Worm (Caenorhabditis elegans) whole organism, L2 larva: ENCODE measurements around the gene galt-1.

Experiments
- F13H6.1 ChIP-seq: sonication (generic microtip); optimal IDR thresholded peaks from 2 replicates; lab custom pipeline; 2016; ENCODE audit warnings: missing genetic modification characterization, missing compliant biosample characterization
- R02D3.7 ChIP-seq: fragments of 150-350 bp; optimal IDR thresholded peaks from 2 replicates; lab custom pipeline; 2014; ENCODE audit warnings: missing biosample characterization, missing genetic modification characterization
- ZK546.5 ChIP-seq: sonication (generic microtip); optimal IDR thresholded peaks from 2 replicates; lab custom pipeline; 2017; ENCODE audit warnings: missing biosample characterization, missing genetic modification characterization
- alr-1 ChIP-seq: fragments of 150-350 bp; optimal IDR thresholded peaks from 2 replicates; lab custom pipeline; 2014; ENCODE audit warnings: missing biosample characterization, missing genetic modification characterization
- aly-2 ChIP-seq: fragments of 150-350 bp; optimal IDR thresholded peaks from 2 replicates; lab custom pipeline; 2014; ENCODE audit warnings: missing biosample characterization, missing genetic modification characterization
- ama-1 ChIP-seq: fragments of 150-350 bp; optimal IDR thresholded peaks from 2 replicates; lab custom pipeline; 2018; ENCODE audit warnings: inconsistent platforms
- blmp-1 ChIP-seq: sonication (generic microtip); optimal IDR thresholded peaks from 2 replicates; lab custom pipeline; 2017; ENCODE audit warnings: missing genetic modification characterization, mild to moderate bottlenecking, missing compliant biosample characterization, antibody characterized with exemption, moderate library complexity; ENCODE audit not compliant: insufficient read depth
- ceh-16 ChIP-seq: fragments of 150-350 bp; optimal IDR thresholded peaks from 2 replicates; lab custom pipeline; 2014; ENCODE audit warnings: missing biosample characterization, missing genetic modification characterization
- ceh-82 ChIP-seq: fragments of 150-350 bp; optimal IDR thresholded peaks from 2 replicates; lab custom pipeline; 2014; ENCODE audit warnings: missing biosample characterization, missing genetic modification characterization
- egl-27 ChIP-seq: sonication (generic microtip); optimal IDR thresholded peaks from 3 replicates; lab custom pipeline; 2017; ENCODE audit warnings: missing biosample characterization, missing genetic modification reagents, missing genetic modification characterization
- fos-1 ChIP-seq: fragments of 150-350 bp; optimal IDR thresholded peaks from 2 replicates; lab custom pipeline; 2014; ENCODE audit warnings: missing biosample characterization, missing genetic modification characterization
- gmeb-1 ChIP-seq: fragments of 150-350 bp; optimal IDR thresholded peaks from 2 replicates; lab custom pipeline; 2014; ENCODE audit warnings: missing biosample characterization, missing genetic modification characterization
- lin-11 ChIP-seq: fragments of 150-350 bp; sonication (generic microtip); optimal IDR thresholded peaks from 2 replicates; lab custom pipeline; 2014; ENCODE audit warnings: missing biosample characterization, missing genetic modification characterization, inconsistent platforms, mixed read lengths
- lin-13 ChIP-seq: fragments of 150-350 bp; optimal IDR thresholded peaks from 2 replicates; lab custom pipeline; 2014; ENCODE audit warnings: missing biosample characterization, missing genetic modification reagents, missing genetic modification characterization
- lin-39 ChIP-seq: fragments of 150-350 bp; optimal IDR thresholded peaks from 2 replicates; lab custom pipeline; 2014; ENCODE audit warnings: missing biosample characterization, missing genetic modification reagents, missing genetic modification characterization
- lsy-2 ChIP-seq, 2 experiments: fragments of 150-350 bp in 1 of 2; sonication (generic microtip) in 1 of 2; optimal IDR thresholded peaks; 2 replicates each; lab custom pipeline; 2014 to 2017; ENCODE audit warnings: missing biosample characterization in 2 of 2, missing genetic modification characterization in 2 of 2
- mab-5 ChIP-seq: fragments of 150-350 bp; optimal IDR thresholded peaks from 2 replicates; lab custom pipeline; 2014; ENCODE audit warnings: missing biosample characterization, missing genetic modification characterization
- mbf-1 ChIP-seq: sonication (generic microtip); optimal IDR thresholded peaks from 2 replicates; lab custom pipeline; 2017; ENCODE audit warnings: missing biosample characterization, missing genetic modification characterization
- nhr-10 ChIP-seq: sonication (generic microtip); optimal IDR thresholded peaks from 2 replicates; lab custom pipeline; 2017; ENCODE audit warnings: missing biosample characterization, missing genetic modification characterization
- nhr-11 ChIP-seq: fragments of 150-350 bp; optimal IDR thresholded peaks from 2 replicates; lab custom pipeline; 2014; ENCODE audit warnings: missing biosample characterization, missing genetic modification characterization
- nhr-12 ChIP-seq: fragments of 150-350 bp; optimal IDR thresholded peaks from 2 replicates; lab custom pipeline; 2014; ENCODE audit warnings: missing biosample characterization, missing genetic modification characterization
- nhr-129 ChIP-seq: fragments of 150-350 bp; optimal IDR thresholded peaks from 2 replicates; lab custom pipeline; 2014; ENCODE audit warnings: missing biosample characterization, missing genetic modification characterization
- nhr-21 ChIP-seq: fragments of 150-350 bp; optimal IDR thresholded peaks from 2 replicates; lab custom pipeline; 2014; ENCODE audit warnings: missing biosample characterization, missing genetic modification characterization
- nhr-25 ChIP-seq: fragments of 150-350 bp; sonication (generic microtip); optimal IDR thresholded peaks from 3 replicates; lab custom pipeline; 2014; ENCODE audit warnings: missing biosample characterization, missing genetic modification characterization
- nhr-77 ChIP-seq: fragments of 150-350 bp; optimal IDR thresholded peaks from 2 replicates; lab custom pipeline; 2014; ENCODE audit warnings: missing biosample characterization, missing genetic modification characterization
- peb-1 ChIP-seq: fragments of 150-350 bp; optimal IDR thresholded peaks from 2 replicates; lab custom pipeline; 2014; ENCODE audit warnings: missing biosample characterization, missing genetic modification characterization
- skn-1 ChIP-seq: sonication (generic microtip); optimal IDR thresholded peaks from 2 replicates; lab custom pipeline; 2017; ENCODE audit warnings: missing biosample characterization, missing genetic modification characterization
- sma-3 ChIP-seq: sonication (generic microtip); optimal IDR thresholded peaks from 2 replicates; lab custom pipeline; 2016; ENCODE audit warnings: missing genetic modification reagents, missing genetic modification characterization, missing compliant biosample characterization
- unc-39 ChIP-seq: fragments of 150-350 bp; optimal IDR thresholded peaks from 2 replicates; lab custom pipeline; 2014; ENCODE audit warnings: missing biosample characterization, missing genetic modification characterization
- unc-62 ChIP-seq: fragments of 150-350 bp; optimal IDR thresholded peaks from 2 replicates; lab custom pipeline; 2014; ENCODE audit warnings: missing biosample characterization, missing genetic modification reagents, missing genetic modification characterization
- zag-1 ChIP-seq: fragments of 150-350 bp; optimal IDR thresholded peaks from 2 replicates; lab custom pipeline; 2014; ENCODE audit warnings: missing biosample characterization, missing genetic modification characterization
- ztf-1 ChIP-seq: fragments of 200-800 bp; sonication (Bioruptor generic); conservative IDR thresholded peaks from 2 replicates; pipeline ENCODE4 v1.3.6; 2022; ENCODE audit warnings: missing genetic modification characterization, missing compliant biosample characterization
- ztf-4 ChIP-seq: fragments of 150-350 bp; optimal IDR thresholded peaks from 2 replicates; lab custom pipeline; 2014; ENCODE audit warnings: missing biosample characterization, missing genetic modification characterization

galt-1 gene

DNA sequence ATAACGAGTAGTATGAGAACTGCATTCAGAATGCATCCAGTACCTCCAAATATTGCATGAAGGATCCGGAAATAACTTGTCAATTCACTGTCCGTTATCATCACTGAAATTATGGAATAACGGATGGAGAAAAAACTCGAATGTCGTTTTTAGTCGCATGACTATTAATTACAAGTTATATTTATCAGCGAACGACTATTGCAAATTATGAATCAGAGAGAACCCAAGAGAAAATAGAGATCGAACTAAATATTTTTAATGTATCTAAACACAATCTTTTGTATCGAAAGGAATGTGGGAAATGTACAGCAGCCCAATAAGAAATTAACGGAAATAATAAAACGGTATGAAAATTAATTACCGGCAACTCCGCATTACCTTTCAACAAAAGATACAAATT is 30.8 kb upstream of the galt-1 start, which contains the start of gene srd-16:
srd-16 (minus strand) TSS at position 101 of the 400 bp plus-strand sequence.
- TF ChIP-seq F13H6.1 (tag; lab: Kevin White, UChicago): no peak

DNA sequence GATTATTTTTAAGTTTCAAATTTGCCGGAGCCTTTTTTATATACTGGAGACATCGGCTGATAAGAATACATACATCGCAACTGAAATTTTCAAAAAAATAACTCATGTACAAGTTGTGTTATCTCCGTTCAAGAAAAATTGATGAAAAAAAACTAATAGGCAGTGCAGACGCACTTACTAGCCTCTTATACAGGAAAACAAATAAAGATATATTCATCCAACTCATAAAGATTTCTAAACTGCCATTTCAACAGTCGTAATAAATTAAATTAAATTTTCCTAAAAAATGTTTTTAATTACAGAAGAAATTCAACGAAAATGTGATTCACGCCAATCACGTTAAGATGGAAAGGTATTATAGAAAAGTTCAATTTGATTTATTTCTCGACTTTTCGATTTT is 28.9 kb upstream of the galt-1 start, which contains the start of gene C04E6.5:
C04E6.5 (plus strand) TSS at position 301 of the 400 bp plus-strand sequence.
- TF ChIP-seq F13H6.1 (tag; lab: Kevin White, UChicago) (no peak), lsy-2 (tag; optimal IDR thresholded peaks at IDR 0.05; lab: Kevin White, UChicago) (no peak), blmp-1 (tag; lab: Kevin White, UChicago) (no peak), nhr-25 (no peak), zag-1 (no peak), lin-13 (GFP tag; lab: Kevin White, UChicago) (no peak), egl-27 (no peak), ama-1 (lab: Kevin White, UChicago) (no peak), unc-39 (tag; lab: Kevin White, UChicago) (no peak), R02D3.7 (no peak), lin-39 (tag; lab: Kevin White, UChicago) (no peak), nhr-11 (tag; lab: Kevin White, UChicago) (no peak), nhr-10 (tag; lab: Kevin White, UChicago) (no peak), skn-1 (tag; lab: Kevin White, UChicago) (no peak), ceh-16 (no peak), fos-1 (no peak), nhr-21 (no peak), mab-5 (tag; lab: Kevin White, UChicago) (no peak), nhr-129 (no peak)

DNA sequence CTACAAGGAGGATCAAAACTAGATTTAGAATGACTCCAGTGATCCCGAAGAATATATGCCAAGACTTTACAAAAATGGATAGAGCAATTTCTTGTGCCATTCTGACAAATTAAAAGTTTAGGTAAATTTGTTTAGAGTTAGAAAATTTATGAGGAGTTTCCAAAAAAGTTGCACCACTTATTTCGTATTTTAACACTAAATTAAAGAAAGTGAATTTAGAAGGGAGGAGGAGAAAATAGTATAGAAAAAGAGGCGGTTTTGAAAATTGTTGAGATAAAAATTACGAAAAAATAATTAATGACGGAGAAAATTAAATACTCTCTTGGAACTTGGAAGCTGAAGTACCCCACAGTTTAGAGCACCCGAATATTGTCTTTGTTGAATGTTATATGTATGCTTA is 24.5 kb upstream of the galt-1 start, which contains the start of gene srd-15:
srd-15 (minus strand) TSS at position 101 of the 400 bp plus-strand sequence.
- TF ChIP-seq lsy-2 (tag; optimal IDR thresholded peaks at IDR 0.05; lab: Kevin White, UChicago) (no peak), nhr-77 (tag; lab: Kevin White, UChicago) (no peak), aly-2 (no peak), unc-62 (GFP tag; lab: Kevin White, UChicago) (no peak), skn-1 (tag; lab: Kevin White, UChicago) (no peak), alr-1 (tag; lab: Kevin White, UChicago) (no peak), ztf-4 (no peak), mab-5 (tag; lab: Kevin White, UChicago) (no peak), nhr-129 (no peak), ztf-1 (no peak), F13H6.1 (tag; lab: Kevin White, UChicago) (no peak), nhr-10 (tag; lab: Kevin White, UChicago) (no peak), nhr-12 (no peak), R02D3.7 (no peak)
- TF ChIP-seq, all 48 proteins: peak for 0

DNA sequence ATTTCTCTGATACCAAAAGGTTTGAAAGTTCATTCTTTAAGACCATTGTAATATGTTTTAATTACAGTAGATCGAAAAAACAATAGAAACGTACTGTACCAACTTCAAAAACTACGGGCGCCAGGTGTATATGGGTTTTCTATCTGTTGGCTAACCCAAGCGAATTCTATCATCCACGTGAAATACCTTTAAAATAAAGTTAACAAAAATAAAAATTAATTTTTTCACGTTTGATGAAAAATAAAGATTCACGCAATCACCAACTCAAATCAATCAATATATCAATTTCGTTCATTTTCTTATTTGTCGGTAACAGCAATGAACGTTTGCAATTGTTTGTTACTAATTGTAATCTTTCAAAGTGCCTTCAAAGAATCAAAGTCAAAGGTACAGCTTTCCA is 23.6 kb upstream of the galt-1 start, which contains the start of gene C04E6.4:
C04E6.4 (plus strand) TSS at position 301 of the 400 bp plus-strand sequence.
- TF ChIP-seq peb-1 (tag; lab: Kevin White, UChicago): no peak
- TF ChIP-seq gmeb-1 (tag; lab: Kevin White, UChicago): no peak
- no peak for TF ChIP-seq mab-5 (tag; lab: Kevin White, UChicago)
- no peak for TF ChIP-seq ztf-4
- TF ChIP-seq sma-3 (GFP tag; lab: Kevin White, UChicago): no peak
- no peak for TF ChIP-seq ceh-82
- TF ChIP-seq nhr-12: no peak
- no peak for TF ChIP-seq ZK546.5 (tag; lab: Kevin White, UChicago)
- TF ChIP-seq mbf-1 (tag; lab: Kevin White, UChicago): no peak

DNA sequence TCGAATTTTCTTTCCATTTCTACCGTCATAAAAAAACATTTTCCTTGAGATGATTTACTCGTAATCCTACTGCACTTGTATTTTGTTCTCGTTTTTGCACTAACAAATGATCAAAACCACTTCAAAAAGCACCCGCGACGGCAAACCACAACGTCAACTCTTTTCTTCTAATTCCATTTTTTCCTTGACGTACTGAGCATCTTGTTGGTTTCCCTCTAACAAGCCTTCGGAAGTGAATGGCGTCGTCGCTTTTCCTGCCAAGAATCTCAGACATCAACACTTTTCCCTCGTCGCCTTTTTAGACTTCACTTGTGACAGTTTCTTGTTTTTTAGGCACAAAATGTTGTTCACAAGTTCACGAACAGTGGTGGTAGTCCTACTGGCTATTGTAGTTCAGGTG is 18.3 kb upstream of the galt-1 start, which contains the start of gene C04E6.13:
C04E6.13 (plus strand) TSS at position 301 of the 400 bp plus-strand sequence.
- TF ChIP-seq R02D3.7: no peak

DNA sequence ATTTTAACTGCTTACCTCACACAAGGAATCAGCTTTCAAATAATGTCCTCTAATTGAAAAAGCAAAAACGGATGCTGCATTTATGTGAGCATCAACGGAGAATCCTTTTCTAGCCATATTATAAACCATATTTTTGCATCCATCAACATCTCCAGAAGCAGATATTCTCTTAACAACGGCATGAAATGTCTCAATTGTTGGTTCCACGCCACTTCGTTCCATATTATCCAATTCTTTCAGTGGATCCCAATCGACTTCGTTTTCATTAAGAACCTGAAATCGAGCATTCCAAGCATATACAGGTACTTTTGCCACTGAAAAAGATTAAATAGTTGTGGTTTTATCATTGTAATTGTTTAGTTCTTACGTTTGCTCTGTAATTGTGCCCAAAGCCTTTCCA is 13.8 kb upstream of the galt-1 start:
- TF ChIP-seq lin-11 (tag; lab: Kevin White, UChicago) (no peak), ceh-82 (no peak)
